Worm (Caenorhabditis elegans) whole organism, late embryonic: ENCODE results near the gene T04C12.7.

Experiments used
- C08G9.2 ChIP-seq: sonication (generic microtip); optimal IDR thresholded peaks from 2 replicates; lab custom pipeline; 2016; ENCODE audit warnings: mild to moderate bottlenecking, missing genetic modification characterization, moderate library complexity, missing compliant biosample characterization
- C38D4.7 ChIP-seq: fragments of 200-800 bp; sonication (Bioruptor generic); optimal IDR thresholded peaks from 2 replicates; lab custom pipeline; 2018; ENCODE audit warnings: mild to moderate bottlenecking, missing genetic modification characterization, moderate library complexity, missing compliant biosample characterization
- K09A11.1 ChIP-seq: sonication (generic microtip); optimal IDR thresholded peaks from 2 replicates; lab custom pipeline; 2017; ENCODE audit warnings: antibody characterized with exemption, mild to moderate bottlenecking, missing genetic modification characterization, missing compliant biosample characterization; ENCODE audit not compliant: insufficient read depth
- T23F11.4 ChIP-seq: fragments of 200-800 bp; sonication (Bioruptor generic); optimal IDR thresholded peaks from 2 replicates; lab custom pipeline; 2018; ENCODE audit warnings: mild to moderate bottlenecking, missing genetic modification characterization, missing compliant biosample characterization
- ahr-1 ChIP-seq: sonication (generic microtip); optimal IDR thresholded peaks from 2 replicates; lab custom pipeline; 2016; ENCODE audit warnings: missing genetic modification characterization, missing compliant biosample characterization
- ceh-14 ChIP-seq: sonication (generic microtip); optimal IDR thresholded peaks from 2 replicates; lab custom pipeline; 2016; ENCODE audit warnings: missing genotype, missing genetic modification characterization, missing compliant biosample characterization
- ceh-24 ChIP-seq: sonication (generic microtip); optimal IDR thresholded peaks from 2 replicates; lab custom pipeline; 2016; ENCODE audit warnings: mild to moderate bottlenecking, missing genetic modification characterization, missing compliant biosample characterization
- ceh-30 ChIP-seq: fragments of 150-350 bp; optimal IDR thresholded peaks from 2 replicates; lab custom pipeline; 2014; ENCODE audit warnings: missing biosample characterization, missing genetic modification characterization
- ceh-34 ChIP-seq: sonication (generic microtip); optimal IDR thresholded peaks from 2 replicates; lab custom pipeline; 2016; ENCODE audit warnings: mild to moderate bottlenecking, missing genetic modification characterization, missing compliant biosample characterization
- ceh-48 ChIP-seq: sonication (generic microtip); optimal IDR thresholded peaks from 2 replicates; lab custom pipeline; 2016; ENCODE audit warnings: missing genetic modification characterization, inconsistent platforms, missing compliant biosample characterization
- ceh-6 ChIP-seq: fragments of 200-800 bp; sonication (Bioruptor generic); optimal IDR thresholded peaks from 2 replicates; lab custom pipeline; 2018; ENCODE audit warnings: mild to moderate bottlenecking, missing genetic modification characterization, missing compliant biosample characterization
- che-1 ChIP-seq: sonication (generic microtip); optimal IDR thresholded peaks from 2 replicates; lab custom pipeline; 2016; ENCODE audit warnings: mild to moderate bottlenecking, missing genetic modification characterization, missing compliant biosample characterization
- elt-2 ChIP-seq: sonication (generic microtip); optimal IDR thresholded peaks from 2 replicates; lab custom pipeline; 2016; ENCODE audit warnings: missing genetic modification reagents, missing genetic modification characterization, missing compliant biosample characterization
- ets-4 ChIP-seq: sonication (generic microtip); optimal IDR thresholded peaks from 2 replicates; lab custom pipeline; 2016; ENCODE audit warnings: missing genetic modification characterization, missing compliant biosample characterization
- eyg-1 ChIP-seq: sonication (generic microtip); optimal IDR thresholded peaks from 2 replicates; lab custom pipeline; 2016; ENCODE audit warnings: missing genotype, missing genetic modification characterization, missing compliant biosample characterization
- fax-1 ChIP-seq: sonication (generic microtip); optimal IDR thresholded peaks from 2 replicates; lab custom pipeline; 2016; ENCODE audit warnings: missing genotype, missing genetic modification characterization, missing compliant biosample characterization
- fkh-10 ChIP-seq: fragments of 150-350 bp; optimal IDR thresholded peaks from 2 replicates; lab custom pipeline; 2014; ENCODE audit warnings: missing biosample characterization, missing genetic modification reagents, missing genetic modification characterization
- hlh-13 ChIP-seq: fragments of 200-800 bp; sonication (Bioruptor generic); optimal IDR thresholded peaks from 2 replicates; lab custom pipeline; 2018; ENCODE audit warnings: mild to moderate bottlenecking, missing genetic modification characterization, missing compliant biosample characterization
- hlh-6 ChIP-seq: sonication (generic microtip); optimal IDR thresholded peaks from 2 replicates; lab custom pipeline; 2016; ENCODE audit warnings: missing genotype, missing genetic modification characterization, missing compliant biosample characterization
- lim-6 ChIP-seq: sonication (generic microtip); optimal IDR thresholded peaks from 2 replicates; lab custom pipeline; 2016; ENCODE audit warnings: missing genetic modification characterization, missing compliant biosample characterization
- lin-11 ChIP-seq: fragments of 200-800 bp; sonication (Bioruptor generic); optimal IDR thresholded peaks from 2 replicates; lab custom pipeline; 2018; ENCODE audit warnings: mild to moderate bottlenecking, missing genetic modification characterization, missing compliant biosample characterization
- mec-3 ChIP-seq: sonication (generic microtip); optimal IDR thresholded peaks from 2 replicates; lab custom pipeline; 2016; ENCODE audit warnings: borderline replicate concordance, missing genetic modification characterization, missing compliant biosample characterization
- nhr-11 ChIP-seq: fragments of 150-350 bp; optimal IDR thresholded peaks from 2 replicates; lab custom pipeline; 2014; ENCODE audit warnings: missing biosample characterization, missing genetic modification characterization
- npax-4 ChIP-seq: sonication (generic microtip); optimal IDR thresholded peaks from 2 replicates; lab custom pipeline; 2016; ENCODE audit warnings: missing genetic modification characterization, missing compliant biosample characterization
- odd-2 ChIP-seq: sonication (generic microtip); optimal IDR thresholded peaks from 2 replicates; lab custom pipeline; 2017; ENCODE audit warnings: antibody characterized with exemption, mild to moderate bottlenecking, missing genetic modification characterization, missing compliant biosample characterization
- sox-4 ChIP-seq: sonication (generic microtip); optimal IDR thresholded peaks from 2 replicates; lab custom pipeline; 2017; ENCODE audit warnings: mild to moderate bottlenecking, missing genetic modification characterization, inconsistent platforms, missing compliant biosample characterization
- syd-9 ChIP-seq: sonication (generic microtip); optimal IDR thresholded peaks from 2 replicates; lab custom pipeline; 2016; ENCODE audit warnings: mild to moderate bottlenecking, missing genetic modification characterization, moderate library complexity, missing compliant biosample characterization
- tbx-7 ChIP-seq: sonication (generic microtip); optimal IDR thresholded peaks from 2 replicates; lab custom pipeline; 2016; ENCODE audit warnings: missing genotype, missing genetic modification characterization, missing compliant biosample characterization
- ttx-3 ChIP-seq: sonication (generic microtip); optimal IDR thresholded peaks from 2 replicates; lab custom pipeline; 2016; ENCODE audit warnings: missing genetic modification reagents, missing genetic modification characterization, missing compliant biosample characterization
- unc-3 ChIP-seq, 2 experiments: fragments of 200-800 bp in 1 of 2; sonication (Bioruptor generic) in 1 of 2; sonication (generic microtip) in 1 of 2; conservative IDR thresholded peaks in 1 of 2; optimal IDR thresholded peaks in 1 of 2; 2 replicates each; pipeline versions ENCODE4 v1.3.6 to Lab custom; 2016 to 2022; ENCODE audit warnings: missing compliant biosample characterization in 2 of 2, missing genetic modification characterization in 2 of 2, missing genetic modification reagents in 1 of 2
- unc-42 ChIP-seq: sonication (generic microtip); optimal IDR thresholded peaks from 2 replicates; lab custom pipeline; 2016; ENCODE audit warnings: missing genotype, missing genetic modification characterization, missing compliant biosample characterization
- unc-55 ChIP-seq: sonication (generic microtip); optimal IDR thresholded peaks from 2 replicates; lab custom pipeline; 2017; ENCODE audit warnings: missing biosample characterization, missing genetic modification reagents, missing genetic modification characterization
- unc-86 ChIP-seq: sonication (generic microtip); optimal IDR thresholded peaks from 2 replicates; lab custom pipeline; 2016; ENCODE audit warnings: missing genetic modification characterization, missing compliant biosample characterization
- ztf-16 ChIP-seq: sonication (generic microtip); optimal IDR thresholded peaks from 2 replicates; lab custom pipeline; 2017; ENCODE audit warnings: missing genetic modification characterization, missing compliant biosample characterization

T04C12.7 gene

ce11 chrV:11053827-11054226 lies at the start of gene T04C12.7:
TSS of gene T04C12.7 (plus strand) at chrV:11054127.
- TF ChIP-seq eyg-1 (tag; lab: Kevin White, UChicago) (no peak), unc-42 (tag; lab: Kevin White, UChicago) (no peak), unc-86 (no peak), lim-6 (tag; lab: Kevin White, UChicago) (no peak), ceh-34 (tag; lab: Kevin White, UChicago) (no peak)

ce11 chrV:11007651-11008050 lies 46.3 kb upstream of the T04C12.7 start:
- TF ChIP-seq ceh-6 (GFP tag; lab: Kevin White, UChicago) (no peak), elt-2 (tag; lab: Kevin White, UChicago) (peak; percentile 54), syd-9 (tag; lab: Kevin White, UChicago) (no peak), mec-3 (no peak), ceh-24 (no peak), fkh-10 (no peak), hlh-13 (GFP tag; lab: Kevin White, UChicago) (no peak)

- TF ChIP-seq unc-86 (no peak), elt-2 (tag; lab: Kevin White, UChicago) (peak; percentile 84)
Measured at ce11 chrV:11009124-11009524, 44.8 kb upstream of the T04C12.7 start.

- TF ChIP-seq mec-3, result no peak
- TF ChIP-seq npax-4 (tag; lab: Kevin White, UChicago), result no peak
- no peak for TF ChIP-seq ahr-1 (tag; lab: Kevin White, UChicago)
- TF ChIP-seq K09A11.1 (tag; lab: Kevin White, UChicago), result no peak
- no peak for TF ChIP-seq fax-1
- TF ChIP-seq C08G9.2 (tag; lab: Kevin White, UChicago), result no peak
- no peak for TF ChIP-seq ceh-14 (tag; lab: Kevin White, UChicago)
- TF ChIP-seq lin-11 (tag; lab: Kevin White, UChicago), result no peak
- no peak for TF ChIP-seq hlh-6 (tag; lab: Kevin White, UChicago)
- TF ChIP-seq sox-4 (tag; lab: Kevin White, UChicago), result no peak
- TF ChIP-seq unc-55 (GFP tag; lab: Kevin White, UChicago), result no peak
- no peak for TF ChIP-seq unc-42 (tag; lab: Kevin White, UChicago)
Measured at ce11 chrV:11010768-11011167, 43.2 kb upstream of the T04C12.7 start.

- TF ChIP-seq npax-4 (tag; lab: Kevin White, UChicago) (no peak), unc-86 (no peak), ceh-30 (tag; lab: Kevin White, UChicago) (no peak), lin-11 (tag; lab: Kevin White, UChicago) (no peak)
Measured at ce11 chrV:11011807-11012206, 42.1 kb upstream of the T04C12.7 start.

- no peak for TF ChIP-seq C08G9.2 (tag; lab: Kevin White, UChicago)
- TF ChIP-seq odd-2 (tag; lab: Kevin White, UChicago), result no peak
- no peak for TF ChIP-seq sox-4 (tag; lab: Kevin White, UChicago)
- no peak for TF ChIP-seq che-1 (tag; lab: Kevin White, UChicago)
- TF ChIP-seq unc-86, result no peak
- TF ChIP-seq ceh-48 (tag; lab: Kevin White, UChicago), result no peak
- TF ChIP-seq ceh-24, result no peak
- no peak for TF ChIP-seq nhr-11 (tag; lab: Kevin White, UChicago)
- TF ChIP-seq C38D4.7, result no peak
- TF ChIP-seq ttx-3, result no peak
- no peak for TF ChIP-seq fkh-10
- TF ChIP-seq unc-55 (GFP tag; lab: Kevin White, UChicago), result no peak
- no peak for TF ChIP-seq unc-3 (GFP tag; conservative IDR thresholded peaks at IDR 0.05; lab: Robert Waterston, UW)
- TF ChIP-seq unc-3 (tag; optimal IDR thresholded peaks at IDR 0.05; lab: Kevin White, UChicago), result no peak
- TF ChIP-seq tbx-7 (tag; lab: Kevin White, UChicago), result no peak
- no peak for TF ChIP-seq ztf-16 (tag; lab: Kevin White, UChicago)
- TF ChIP-seq lim-6 (tag; lab: Kevin White, UChicago), result no peak
- TF ChIP-seq ets-4, result no peak
- TF ChIP-seq ceh-6 (GFP tag; lab: Kevin White, UChicago), result no peak
- no peak for TF ChIP-seq T23F11.4
Measured at ce11 chrV:11012419-11012818, 41.5 kb upstream of the T04C12.7 start, which contains the start of gene C13G3.1. TSS of gene C13G3.1 (minus strand) at chrV:11012465.
